Worm (Caenorhabditis elegans) whole organism, midembryonic: ENCODE data around the gene tceb-3.

ENCODE experiments used
- T22C8.4 ChIP-seq: fragments of 200-800 bp; sonication (Bioruptor generic); IDR thresholded peaks from 2 replicates; pipeline ENCODE4 v1.3.6; 2022; ENCODE audit warnings: missing genetic modification characterization, missing compliant biosample characterization
- cog-1 ChIP-seq: sonication (generic microtip); optimal IDR thresholded peaks from 2 replicates; lab custom pipeline; 2016; ENCODE audit warnings: missing genetic modification characterization, missing compliant biosample characterization
- flt-1 ChIP-seq: fragments of 200-800 bp; sonication (Bioruptor generic); IDR thresholded peaks from 2 replicates; pipeline ENCODE4 v1.3.6; 2022; ENCODE audit warnings: missing genetic modification characterization, missing compliant biosample characterization
- klf-2 ChIP-seq: fragments of 200-800 bp; sonication (Bioruptor generic); conservative IDR thresholded peaks from 2 replicates; pipeline ENCODE4 v1.3.6; 2022; ENCODE audit warnings: missing genetic modification reagents, missing genetic modification characterization, missing compliant biosample characterization
- med-1 ChIP-seq: sonication (generic microtip); optimal IDR thresholded peaks from 2 replicates; lab custom pipeline; 2017; ENCODE audit warnings: missing genetic modification characterization, mild to moderate bottlenecking, missing compliant biosample characterization, antibody characterized with exemption, missing genetic modification reagents; ENCODE audit not compliant: insufficient read depth
- ref-1 ChIP-seq: fragments of 200-800 bp; sonication (Bioruptor generic); conservative IDR thresholded peaks from 2 replicates; pipeline ENCODE4 v1.3.6; 2022; ENCODE audit warnings: missing genetic modification reagents, missing genetic modification characterization, missing compliant biosample characterization
- ztf-23 ChIP-seq: fragments of 200-800 bp; sonication (Bioruptor generic); IDR thresholded peaks from 2 replicates; pipeline ENCODE4 v1.3.6; 2022; ENCODE audit warnings: missing genetic modification reagents, missing genetic modification characterization, missing compliant biosample characterization
- ztf-29 ChIP-seq: fragments of 200-800 bp; sonication (Bioruptor generic); IDR thresholded peaks from 2 replicates; pipeline ENCODE4 v1.3.6; 2022; ENCODE audit warnings: missing genetic modification reagents, missing genetic modification characterization, missing compliant biosample characterization

DNA sequence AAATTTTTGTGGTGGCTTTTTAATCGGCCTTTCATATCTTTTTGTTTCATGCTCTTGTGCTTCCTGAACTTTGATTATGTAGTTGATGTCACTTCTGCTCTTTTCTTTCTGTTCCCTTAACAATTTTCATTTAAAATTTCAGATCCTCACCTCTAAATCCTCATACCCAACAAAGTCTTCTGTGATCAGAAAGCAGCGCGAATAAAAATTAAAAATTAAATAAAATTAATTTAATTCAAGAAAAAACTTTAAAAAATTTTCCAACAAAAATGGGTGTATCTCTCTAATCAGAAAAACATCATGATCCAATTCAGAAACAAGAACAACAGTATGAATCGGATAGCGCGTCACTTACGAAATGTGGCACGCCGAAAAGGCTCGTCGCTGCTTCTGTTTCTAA lies 28.0 kb upstream of the tceb-3 start, which contains the start of gene ptp-3:
- TF ChIP-seq ref-1, result no peak
- no peak for TF ChIP-seq T22C8.4 (GFP tag; lab: Robert Waterston, UW)
- no peak for TF ChIP-seq flt-1 (GFP tag; lab: Robert Waterston, UW)
- TF ChIP-seq ztf-23 (GFP tag; lab: Robert Waterston, UW), result no peak
- TF ChIP-seq med-1 (GFP tag; lab: Kevin White, UChicago), result no peak
- no peak for TF ChIP-seq ztf-29 (GFP tag; lab: Robert Waterston, UW)
- TF ChIP-seq klf-2 (GFP tag; lab: Robert Waterston, UW), result no peak
- no peak for TF ChIP-seq cog-1 (tag; lab: Kevin White, UChicago)
